Worm (Caenorhabditis elegans) whole organism, L3 larva: ENCODE data around the gene srw-138.

Source experiments
- R02D3.7 ChIP-seq: fragments of 150-350 bp; optimal IDR thresholded peaks from 2 replicates; lab custom pipeline; 2014; ENCODE audit warnings: missing biosample characterization, missing genetic modification characterization
- elt-3 ChIP-seq, 3 experiments: fragments of 150-350 bp in 1 of 3; sonication (generic microtip) in 2 of 3; optimal IDR thresholded peaks; 2 replicates in 2 of 3; 4 replicates in 1 of 3; lab custom pipeline; 2014 to 2017; ENCODE audit warnings: missing biosample characterization in 3 of 3, missing genetic modification characterization in 3 of 3
- fos-1 ChIP-seq: fragments of 150-350 bp; optimal IDR thresholded peaks from 2 replicates; lab custom pipeline; 2014; ENCODE audit warnings: missing biosample characterization, missing genetic modification characterization
- lin-15B ChIP-seq: fragments of 150-350 bp; optimal IDR thresholded peaks from 2 replicates; lab custom pipeline; 2014; ENCODE audit warnings: missing biosample characterization, missing genetic modification characterization
- lin-39 ChIP-seq: fragments of 150-350 bp; optimal IDR thresholded peaks from 2 replicates; lab custom pipeline; 2018; ENCODE audit warnings: missing biosample characterization, missing genetic modification reagents, missing genetic modification characterization
- nhr-12 ChIP-seq: fragments of 150-350 bp; optimal IDR thresholded peaks from 2 replicates; lab custom pipeline; 2014; ENCODE audit warnings: missing biosample characterization, missing genetic modification characterization
- nhr-43 ChIP-seq: sonication (generic microtip); optimal IDR thresholded peaks from 2 replicates; lab custom pipeline; 2016; ENCODE audit warnings: mild to moderate bottlenecking, missing genetic modification characterization, missing compliant biosample characterization; ENCODE audit not compliant: poor library complexity, severe bottlenecking
- pha-4 ChIP-seq: fragments of 150-350 bp; optimal IDR thresholded peaks from 2 replicates; lab custom pipeline; 2014; ENCODE audit warnings: missing biosample characterization, missing genetic modification reagents, missing genetic modification characterization
- pqm-1 ChIP-seq: fragments of 150-350 bp; optimal IDR thresholded peaks from 2 replicates; lab custom pipeline; 2017; ENCODE audit warnings: missing biosample characterization, missing genetic modification characterization, inconsistent platforms
- skn-1 ChIP-seq: fragments of 150-350 bp; optimal IDR thresholded peaks from 2 replicates; lab custom pipeline; 2014; ENCODE audit warnings: missing biosample characterization, missing genetic modification characterization
- tbx-2 ChIP-seq: sonication (generic microtip); optimal IDR thresholded peaks from 2 replicates; lab custom pipeline; 2016; ENCODE audit warnings: mild to moderate bottlenecking, missing genetic modification characterization, missing compliant biosample characterization
- zag-1 ChIP-seq: fragments of 150-350 bp; optimal IDR thresholded peaks from 2 replicates; lab custom pipeline; 2014; ENCODE audit warnings: missing biosample characterization, missing genetic modification characterization
- ztf-11 ChIP-seq: fragments of 150-350 bp; optimal IDR thresholded peaks from 2 replicates; lab custom pipeline; 2014; ENCODE audit warnings: missing biosample characterization, missing genetic modification characterization

DNA sequence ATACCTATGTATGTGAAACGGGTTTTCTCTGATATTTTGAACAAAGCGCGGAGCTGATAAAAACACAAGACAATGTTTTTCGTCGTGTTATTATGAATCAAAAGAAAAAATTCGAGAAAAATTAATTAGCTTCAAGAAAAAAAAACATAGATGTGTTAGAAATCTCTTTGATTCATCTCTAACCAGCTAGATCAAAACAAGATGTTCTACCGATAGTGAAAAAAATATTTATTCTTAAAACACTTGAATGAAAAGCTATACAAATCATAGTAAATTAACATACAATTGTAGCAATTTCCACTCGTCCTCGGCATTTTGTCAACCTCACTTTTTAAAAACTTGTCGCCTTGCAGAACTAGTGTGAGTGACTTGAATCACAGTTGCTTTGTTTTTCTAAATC, 20.6 kb downstream of the srw-138 start:
- no peak for TF ChIP-seq zag-1 (tag; lab: Kevin White, UChicago)
- TF ChIP-seq fos-1 (tag; lab: Kevin White, UChicago), result no peak
- no peak for TF ChIP-seq lin-39 (tag; lab: Kevin White, UChicago)
- TF ChIP-seq ztf-11 (tag; lab: Kevin White, UChicago), result no peak
- no peak for TF ChIP-seq R02D3.7 (tag; lab: Kevin White, UChicago)
- TF ChIP-seq pqm-1, result no peak
- TF ChIP-seq pha-4 (tag; lab: Kevin White, UChicago), result no peak
- TF ChIP-seq lin-15B (tag; lab: Kevin White, UChicago), result no peak
- TF ChIP-seq skn-1 (tag; lab: Kevin White, UChicago), result no peak
- no peak for TF ChIP-seq nhr-12
- no peak for TF ChIP-seq elt-3 (tag; optimal IDR thresholded peaks at IDR 0.05; lab: Kevin White, UChicago)
- TF ChIP-seq nhr-43, result no peak
- TF ChIP-seq tbx-2 (tag; lab: Kevin White, UChicago), result no peak
